Fruit fly (Drosophila melanogaster) whole organism, embryonic: ENCODE data around the gene CG15767.
A peak's percentile ranks its signal among the peaks of the same experiment; 100 is the strongest.

Experiments
- Atf6 ChIP-seq: fragments of 200-800 bp; sonication (Bioruptor generic); IDR thresholded peaks from 2 replicates; pipeline ENCODE4 v1.3.6; 2022; ENCODE audit warnings: missing biosample characterization, missing genetic modification characterization
- Bdp1 ChIP-seq: fragments of 200-800 bp; sonication (Bioruptor generic); optimal IDR thresholded peaks from 3 replicates; lab custom pipeline; 2016; ENCODE audit warnings: missing biosample characterization, missing genetic modification characterization
- Bteb2 ChIP-seq: fragments of 200-800 bp; sonication (Bioruptor generic); optimal IDR thresholded peaks from 2 replicates; lab custom pipeline; 2016; ENCODE audit warnings: missing biosample characterization, missing genetic modification characterization
- CG10209 ChIP-seq: fragments of 200-800 bp; sonication (Bioruptor generic); optimal IDR thresholded peaks from 3 replicates; lab custom pipeline; 2017; ENCODE audit warnings: missing biosample characterization, mild to moderate bottlenecking, missing genetic modification characterization, missing genetic modification reagents
- CG13624 ChIP-seq: fragments of 200-800 bp; sonication (Bioruptor generic); optimal IDR thresholded peaks from 2 replicates; lab custom pipeline; 2016; ENCODE audit warnings: missing biosample characterization, missing genetic modification characterization
- CG13894 ChIP-seq: fragments of 200-800 bp; sonication (Bioruptor generic); optimal IDR thresholded peaks from 3 replicates; lab custom pipeline; 2018; ENCODE audit warnings: missing biosample characterization, mild to moderate bottlenecking, missing genetic modification characterization, moderate library complexity
- CG15073 ChIP-seq: fragments of 200-800 bp; sonication (Bioruptor generic); optimal IDR thresholded peaks from 2 replicates; lab custom pipeline; 2016; ENCODE audit warnings: missing biosample characterization, missing genetic modification characterization
- CG15601 ChIP-seq: fragments of 200-800 bp; sonication (Bioruptor generic); optimal IDR thresholded peaks from 3 replicates; lab custom pipeline; 2019; ENCODE audit warnings: missing biosample characterization, mild to moderate bottlenecking, missing genetic modification characterization, moderate library complexity
- CG17328 ChIP-seq: fragments of 200-800 bp; sonication (Bioruptor generic); IDR thresholded peaks from 2 replicates; pipeline ENCODE4 v1.3.6; 2022; ENCODE audit warnings: missing biosample characterization, missing genetic modification characterization
- CG18476 ChIP-seq: fragments of 200-800 bp; sonication (Bioruptor generic); optimal IDR thresholded peaks from 2 replicates; lab custom pipeline; 2016; ENCODE audit warnings: missing biosample characterization, mild to moderate bottlenecking, missing genetic modification characterization
- CG2120 ChIP-seq: fragments of 200-800 bp; sonication (Bioruptor generic); optimal IDR thresholded peaks from 3 replicates; lab custom pipeline; 2016; ENCODE audit warnings: missing biosample characterization, missing genetic modification characterization
- CG2678 ChIP-seq: fragments of 200-800 bp; sonication (Bioruptor generic); optimal IDR thresholded peaks from 3 replicates; lab custom pipeline; 2019; ENCODE audit warnings: missing biosample characterization, mild to moderate bottlenecking, missing genetic modification characterization, moderate library complexity
- CG34224 ChIP-seq: fragments of 200-800 bp; sonication (Bioruptor generic); IDR thresholded peaks from 3 replicates; pipeline ENCODE4 v1.3.6; 2022; ENCODE audit warnings: missing biosample characterization, missing genetic modification characterization; ENCODE audit not compliant: partially characterized antibody
- CG4820 ChIP-seq: fragments of 200-800 bp; sonication (Bioruptor generic); optimal IDR thresholded peaks from 3 replicates; lab custom pipeline; 2016; ENCODE audit warnings: missing biosample characterization, missing genetic modification characterization
- CG6254 ChIP-seq: fragments of 200-800 bp; sonication (Bioruptor generic); optimal IDR thresholded peaks from 3 replicates; lab custom pipeline; 2017; ENCODE audit warnings: mild to moderate bottlenecking, missing biosample characterization, missing genetic modification reagents, missing genetic modification characterization
- CG6654 ChIP-seq: fragments of 200-800 bp; sonication (Bioruptor generic); optimal IDR thresholded peaks from 2 replicates; lab custom pipeline; 2017; ENCODE audit warnings: missing biosample characterization, mild to moderate bottlenecking, missing genetic modification characterization
- CG6813 ChIP-seq: fragments of 200-800 bp; sonication (Bioruptor generic); optimal IDR thresholded peaks from 2 replicates; lab custom pipeline; 2017; ENCODE audit warnings: missing biosample characterization, missing genetic modification characterization, mild to moderate bottlenecking, moderate library complexity, missing genetic modification reagents
- CG7839 ChIP-seq: fragments of 200-800 bp; sonication (Bioruptor generic); optimal IDR thresholded peaks from 3 replicates; lab custom pipeline; 2018; ENCODE audit warnings: missing biosample characterization, mild to moderate bottlenecking, missing genetic modification characterization, moderate library complexity
- Dp ChIP-seq: fragments of 200-800 bp; sonication (Bioruptor generic); optimal IDR thresholded peaks from 2 replicates; lab custom pipeline; 2018; ENCODE audit warnings: missing biosample characterization, mild to moderate bottlenecking, missing genetic modification characterization, moderate library complexity
- E2f1 ChIP-seq: fragments of 200-800 bp; sonication (Bioruptor generic); IDR thresholded peaks from 2 replicates; pipeline ENCODE4 v1.3.6; 2022; ENCODE audit warnings: missing biosample characterization, missing genetic modification characterization
- Eip74EF ChIP-seq, 2 experiments: fragments of 200-800 bp in 1 of 2; fragments of >200 bp in 1 of 2; sonication (Bioruptor generic) in 1 of 2; optimal IDR thresholded peaks; 2 replicates each; lab custom pipeline; 2017 to 2019; ENCODE audit warnings: missing biosample characterization in 2 of 2, missing genetic modification characterization in 2 of 2, mild to moderate bottlenecking in 1 of 2, moderate library complexity in 1 of 2
- Fer3 ChIP-seq: fragments of 200-800 bp; sonication (Bioruptor generic); optimal IDR thresholded peaks from 2 replicates; lab custom pipeline; 2018; ENCODE audit warnings: missing biosample characterization, mild to moderate bottlenecking, missing genetic modification characterization, moderate library complexity
- HHEX ChIP-seq: fragments of 200-800 bp; sonication (Bioruptor generic); optimal IDR thresholded peaks from 3 replicates; lab custom pipeline; 2017; ENCODE audit warnings: missing biosample characterization, mild to moderate bottlenecking, missing genetic modification characterization, missing genetic modification reagents
- Med ChIP-seq: fragments of 200-800 bp; sonication (Bioruptor generic); peaks from one replicate; lab custom pipeline; 2016; ENCODE audit warnings: missing biosample characterization, missing genetic modification characterization, mild to moderate bottlenecking, inconsistent platforms, moderate library complexity
- Nf-YA ChIP-seq: fragments of 200-800 bp; sonication (Bioruptor generic); IDR thresholded peaks from 2 replicates; pipeline ENCODE4 v1.3.6; 2022; ENCODE audit warnings: missing biosample characterization, missing genetic modification characterization
- Optix ChIP-seq: fragments of 200-800 bp; sonication (Bioruptor generic); IDR thresholded peaks from 3 replicates; pipeline ENCODE4 v1.3.6; 2022; ENCODE audit warnings: missing biosample characterization, missing genetic modification characterization
- Ravus ChIP-seq: fragments of 200-800 bp; sonication (Bioruptor generic); IDR thresholded peaks from 2 replicates; pipeline ENCODE4 v1.3.6; 2022; ENCODE audit warnings: missing biosample characterization, missing genetic modification characterization
- Stat92E ChIP-seq, 3 experiments: fragments of >200 bp in 2 of 3; fragments of 200-800 bp in 1 of 3; sonication (Bioruptor generic) in 1 of 3; optimal IDR thresholded peaks; 2 replicates each; lab custom pipeline; 2017 to 2019; ENCODE audit warnings: missing biosample characterization in 3 of 3, missing genetic modification characterization in 3 of 3, mild to moderate bottlenecking in 1 of 3, moderate library complexity in 1 of 3
- bbx ChIP-seq: fragments of 200-800 bp; sonication (Bioruptor generic); IDR thresholded peaks from 2 replicates; pipeline ENCODE4 v1.3.6; 2022; ENCODE audit warnings: missing biosample characterization, missing genetic modification characterization; ENCODE audit not compliant: partially characterized antibody
- dati ChIP-seq: fragments of 200-800 bp; sonication (Bioruptor generic); IDR thresholded peaks from 2 replicates; pipeline ENCODE4 v1.3.6; 2022; ENCODE audit warnings: missing biosample characterization, missing genetic modification characterization
- dmrt99B ChIP-seq: fragments of 200-800 bp; sonication (Bioruptor generic); optimal IDR thresholded peaks from 2 replicates; lab custom pipeline; 2018; ENCODE audit warnings: missing biosample characterization, mild to moderate bottlenecking, missing genetic modification characterization, moderate library complexity
- en ChIP-seq: fragments of 200-800 bp; sonication (Bioruptor generic); optimal IDR thresholded peaks from 2 replicates; lab custom pipeline; 2016; ENCODE audit warnings: missing biosample characterization, missing genetic modification characterization
- eyg ChIP-seq: fragments of 200-800 bp; sonication (Bioruptor generic); optimal IDR thresholded peaks from 3 replicates; lab custom pipeline; 2016; ENCODE audit warnings: missing biosample characterization, missing genetic modification characterization
- ftz-f1 ChIP-seq: fragments of 200-800 bp; sonication (Bioruptor generic); optimal IDR thresholded peaks from 2 replicates; lab custom pipeline; 2016; ENCODE audit warnings: missing biosample characterization, missing genetic modification characterization
- gce ChIP-seq: fragments of 200-800 bp; sonication (Bioruptor generic); IDR thresholded peaks from 3 replicates; pipeline ENCODE4 v1.3.6; 2022; ENCODE audit warnings: missing biosample characterization, missing genetic modification characterization
- gfzf ChIP-seq: fragments of 200-800 bp; sonication (Bioruptor generic); optimal IDR thresholded peaks from 2 replicates; lab custom pipeline; 2016; ENCODE audit warnings: missing biosample characterization, mild to moderate bottlenecking, missing genetic modification characterization, moderate library complexity
- insv ChIP-seq, 2 experiments: fragments of 200-800 bp; sonication (Bioruptor generic); optimal IDR thresholded peaks; 3 replicates each; lab custom pipeline; 2016 to 2018; ENCODE audit warnings: missing biosample characterization in 2 of 2, missing genetic modification characterization in 2 of 2
- ken ChIP-seq: fragments of 200-800 bp; sonication (Bioruptor generic); IDR thresholded peaks from 3 replicates; pipeline ENCODE4 v1.3.6; 2022; ENCODE audit warnings: missing biosample characterization, missing genetic modification characterization
- klu ChIP-seq: fragments of 200-800 bp; sonication (Bioruptor generic); IDR thresholded peaks from 2 replicates; pipeline ENCODE4 v1.3.6; 2022; ENCODE audit warnings: missing biosample characterization, missing genetic modification characterization
- knrl ChIP-seq: fragments of 200-800 bp; sonication (Bioruptor generic); IDR thresholded peaks from 3 replicates; pipeline ENCODE4 v1.3.6; 2022; ENCODE audit warnings: missing biosample characterization, missing genetic modification characterization; ENCODE audit not compliant: partially characterized antibody
- lilli ChIP-seq: fragments of 200-800 bp; sonication (Bioruptor generic); optimal IDR thresholded peaks from 3 replicates; lab custom pipeline; 2016; ENCODE audit warnings: missing biosample characterization, missing genetic modification characterization
- run ChIP-seq: fragments of 200-800 bp; sonication (Bioruptor generic); optimal IDR thresholded peaks from 3 replicates; lab custom pipeline; 2018; ENCODE audit warnings: missing biosample characterization, mild to moderate bottlenecking, missing genetic modification characterization
- sug ChIP-seq: fragments of 200-800 bp; optimal IDR thresholded peaks from 2 replicates; lab custom pipeline; 2019; ENCODE audit warnings: missing biosample characterization, mild to moderate bottlenecking, missing genetic modification characterization, moderate library complexity
- tin ChIP-seq: fragments of 200-800 bp; sonication (Bioruptor generic); optimal IDR thresholded peaks from 3 replicates; lab custom pipeline; 2016; ENCODE audit warnings: missing biosample characterization, missing genetic modification characterization
- tup ChIP-seq: fragments of 200-800 bp; sonication (Bioruptor generic); optimal IDR thresholded peaks from 2 replicates; lab custom pipeline; 2016; ENCODE audit warnings: missing biosample characterization, mild to moderate bottlenecking, missing genetic modification characterization, moderate library complexity
- vfl ChIP-seq: fragments of 200-800 bp; sonication (Bioruptor generic); optimal IDR thresholded peaks from 2 replicates; lab custom pipeline; 2016; ENCODE audit warnings: missing biosample characterization, missing genetic modification characterization
- zen ChIP-seq: fragments of 200-800 bp; sonication (Bioruptor generic); optimal IDR thresholded peaks from 3 replicates; lab custom pipeline; 2018; ENCODE audit warnings: missing biosample characterization, mild to moderate bottlenecking, missing genetic modification characterization, moderate library complexity

Gene CG15767

dm6 chrX:5754837-5755828, 34.2 kb upstream of the CG15767 start, which contains the start of the genes lin-52 and CG15771 (continued):
- TF ChIP-seq dmrt99B (tag; lab: Kevin White, UChicago) (peak; percentile 97), run (tag; lab: Kevin White, UChicago) (peak; percentile 90), dati (GFP tag; lab: Robert Waterston, UW) (peak; percentile 78), Nf-YA (peak; percentile 83), CG10209 (GFP tag; lab: Kevin White, UChicago) (peak; percentile 94), lilli (GFP tag; lab: Kevin White, UChicago) (peak; percentile 92), HHEX (GFP tag; lab: Kevin White, UChicago) (peak; percentile 97), Ravus (GFP tag; lab: Robert Waterston, UW) (peak; percentile 62), CG6254 (GFP tag; lab: Kevin White, UChicago) (peak; percentile 88), en (GFP tag; lab: Kevin White, UChicago) (no peak), Stat92E (GFP tag; optimal IDR thresholded peaks at IDR 0.05; lab: Kevin White, UChicago) (peak in 1 of 3 experiments; percentile 82), bbx (GFP tag; lab: Robert Waterston, UW) (no peak; the same call in 1 of the 2 replicates), CG4820 (peak; percentile 86), Eip74EF (GFP tag; optimal IDR thresholded peaks at IDR 0.05; lab: Kevin White, UChicago) (peak in 1 of 2 experiments; percentile 94), CG2678 (tag; lab: Kevin White, UChicago) (peak; percentile 98), tin (GFP tag; lab: Kevin White, UChicago) (peak; percentile 92), E2f1 (GFP tag; lab: Robert Waterston, UW) (peak; percentile 94), Optix (peak; percentile 95), klu (GFP tag; lab: Robert Waterston, UW) (peak; percentile 98), CG18476 (GFP tag; lab: Kevin White, UChicago) (peak; percentile 90), Med (GFP tag; lab: Kevin White, UChicago) (peak; percentile 91), gce (GFP tag; lab: Robert Waterston, UW) (peak; percentile 89), gfzf (GFP tag; lab: Kevin White, UChicago) (peak; percentile 53), CG6813 (GFP tag; lab: Kevin White, UChicago) (peak; percentile 94), ken (GFP tag; lab: Robert Waterston, UW) (peak; percentile 94), CG7839 (tag; lab: Kevin White, UChicago) (peak; percentile 96), Fer3 (tag; lab: Kevin White, UChicago) (peak; percentile 93), CG6654 (GFP tag; lab: Kevin White, UChicago) (peak; percentile 81), Bdp1 (GFP tag; lab: Kevin White, UChicago) (peak; percentile 55), CG17328 (GFP tag; lab: Robert Waterston, UW) (peak; percentile 91), vfl (GFP tag; lab: Kevin White, UChicago) (peak; percentile 83), zen (tag; lab: Kevin White, UChicago) (peak; percentile 84), knrl (GFP tag; lab: Robert Waterston, UW) (peak; percentile 64), CG13894 (tag; lab: Kevin White, UChicago) (peak; percentile 95), CG2120 (peak; percentile 92), CG15073 (GFP tag; lab: Kevin White, UChicago) (peak; percentile 80), Atf6 (peak; percentile 97), sug (tag; lab: Kevin White, UChicago) (peak; percentile 96), ftz-f1 (GFP tag; lab: Kevin White, UChicago) (peak; percentile 47), Dp (GFP tag; lab: Kevin White, UChicago) (peak; percentile 57), CG13624 (peak; percentile 78), tup (GFP tag; lab: Kevin White, UChicago) (peak; percentile 87), insv (GFP tag; optimal IDR thresholded peaks at IDR 0.05; lab: Kevin White, UChicago) (peak in 1 of 2 experiments; percentile 78), CG34224 (GFP tag; lab: Robert Waterston, UW) (peak; percentile 64; the same call in 2 of the 3 replicates), Bteb2 (GFP tag; lab: Kevin White, UChicago) (peak; percentile 40), CG15601 (tag; lab: Kevin White, UChicago) (peak; percentile 91), eyg (GFP tag; lab: Kevin White, UChicago) (no peak)
